Fruit fly (Drosophila melanogaster): ENCODE measurements around the gene Spindly.

Gene Spindly

DNA sequence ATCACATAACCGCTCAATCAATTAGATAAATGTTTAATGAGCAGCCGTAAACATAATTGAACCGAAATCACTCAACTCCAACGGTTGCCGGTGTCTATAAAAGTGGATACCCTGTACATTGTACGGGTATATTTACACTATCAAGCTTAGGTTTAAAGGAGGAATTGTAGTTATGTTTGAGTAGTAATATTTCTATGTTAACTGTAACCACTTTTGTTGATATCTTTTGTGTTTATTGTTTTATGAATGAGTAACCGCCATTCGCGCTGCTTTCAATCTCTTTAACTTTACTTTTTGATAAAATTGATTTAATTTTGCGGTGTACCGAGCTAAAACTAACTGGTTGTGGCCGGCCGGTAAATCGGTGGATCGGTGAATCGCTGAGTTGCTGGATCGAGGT is 48.1 kb downstream of the Spindly start:
- peak; percentile 80 for TF ChIP-seq Drgx (GFP tag; IDR thresholded peaks at IDR 0.05)
- no peak for TF ChIP-seq Sox102F (GFP tag; optimal IDR thresholded peaks at IDR 0.05)

DNA sequence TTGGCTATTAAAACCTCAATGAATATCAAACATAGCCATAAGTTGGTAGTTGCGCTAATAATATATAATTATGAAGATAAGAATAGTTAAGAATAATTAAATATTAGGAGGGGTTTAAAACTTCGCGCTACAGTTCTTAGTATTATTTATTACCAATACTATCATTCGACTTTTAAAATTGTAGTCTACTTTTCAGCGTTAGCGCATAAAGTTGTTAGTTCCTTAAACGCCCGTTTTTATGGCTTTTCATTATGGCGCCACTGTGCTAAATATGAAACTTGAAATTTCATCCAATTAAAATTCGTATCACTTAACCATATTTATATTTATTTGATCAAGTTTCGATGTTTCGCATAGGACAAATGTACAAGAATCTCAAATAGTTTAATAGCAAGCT is 49.7 kb downstream of the Spindly start:
- peak; percentile 1 for TF ChIP-seq CG17829 (tag; optimal IDR thresholded peaks at IDR 0.05)
- no peak for TF ChIP-seq Myb (GFP tag; optimal IDR thresholded peaks at IDR 0.05)
- TF ChIP-seq vvl (GFP tag; IDR thresholded peaks at IDR 0.05), result 0 out of 2 replicates have a peak, but pooled peaks have one; percentile 11
- TF ChIP-seq CG1603 (tag; optimal IDR thresholded peaks at IDR 0.05), result peak; percentile 2
- peak; percentile 82 for TF ChIP-seq CG10267 (tag; optimal IDR thresholded peaks at IDR 0.05)
- TF ChIP-seq kay (GFP tag; optimal IDR thresholded peaks at IDR 0.05), result no peak
- no peak for TF ChIP-seq sens (GFP tag)
- TF ChIP-seq CG2202 (tag; optimal IDR thresholded peaks at IDR 0.05), result peak; percentile 12
- peak; percentile 28 for TF ChIP-seq CG2712 (tag; optimal IDR thresholded peaks at IDR 0.05)
- TF ChIP-seq CG13123 (GFP tag; optimal IDR thresholded peaks at IDR 0.05), result no peak
- no peak for TF ChIP-seq CG18619 (GFP tag; optimal IDR thresholded peaks at IDR 0.05)
- no peak for TF ChIP-seq CG17802 (tag; optimal IDR thresholded peaks at IDR 0.05)
- TF ChIP-seq chinmo (GFP tag; IDR thresholded peaks at IDR 0.05; ENCODE audit: partially characterized antibody), result peak; percentile 14; the same call in 1 of the 4 replicates
- TF ChIP-seq E2f2 (GFP tag; IDR thresholded peaks at IDR 0.05), result peak; percentile 80
- TF ChIP-seq CG14710 (tag; optimal IDR thresholded peaks at IDR 0.05), result peak; percentile 19
- TF ChIP-seq trem (tag; optimal IDR thresholded peaks at IDR 0.05), result peak; percentile 35
- peak; percentile 14 for TF ChIP-seq CG10979 (tag; optimal IDR thresholded peaks at IDR 0.05)
- TF ChIP-seq CG13424 (tag; optimal IDR thresholded peaks at IDR 0.05), result no peak
- peak; percentile 1 for TF ChIP-seq CG4424 (GFP tag; optimal IDR thresholded peaks at IDR 0.05)
- peak; percentile 96 for TF ChIP-seq CTCF (GFP tag; optimal IDR thresholded peaks at IDR 0.05)
- peak; percentile 8 for TF ChIP-seq CG1233 (GFP tag; optimal IDR thresholded peaks at IDR 0.05)
- peak; percentile 18 for TF ChIP-seq zen (tag; optimal IDR thresholded peaks at IDR 0.05)
- peak; percentile 19 for TF ChIP-seq gem (tag; optimal IDR thresholded peaks at IDR 0.05)
- TF ChIP-seq cg (GFP tag; optimal IDR thresholded peaks at IDR 0.05), result peak; percentile 67
- TF ChIP-seq eve (GFP tag; optimal IDR thresholded peaks at IDR 0.05), result peak in 1 of 2 experiments; percentile 22
- no peak for TF ChIP-seq usp (GFP tag; optimal IDR thresholded peaks at IDR 0.05)
- TF ChIP-seq stwl (tag; optimal IDR thresholded peaks at IDR 0.05), result peak; percentile 49
- TF ChIP-seq Vsx1 (GFP tag; optimal IDR thresholded peaks at IDR 0.05), result peak; percentile 20
- peak; percentile 49 for TF ChIP-seq Dp (GFP tag; optimal IDR thresholded peaks at IDR 0.05)

DNA sequence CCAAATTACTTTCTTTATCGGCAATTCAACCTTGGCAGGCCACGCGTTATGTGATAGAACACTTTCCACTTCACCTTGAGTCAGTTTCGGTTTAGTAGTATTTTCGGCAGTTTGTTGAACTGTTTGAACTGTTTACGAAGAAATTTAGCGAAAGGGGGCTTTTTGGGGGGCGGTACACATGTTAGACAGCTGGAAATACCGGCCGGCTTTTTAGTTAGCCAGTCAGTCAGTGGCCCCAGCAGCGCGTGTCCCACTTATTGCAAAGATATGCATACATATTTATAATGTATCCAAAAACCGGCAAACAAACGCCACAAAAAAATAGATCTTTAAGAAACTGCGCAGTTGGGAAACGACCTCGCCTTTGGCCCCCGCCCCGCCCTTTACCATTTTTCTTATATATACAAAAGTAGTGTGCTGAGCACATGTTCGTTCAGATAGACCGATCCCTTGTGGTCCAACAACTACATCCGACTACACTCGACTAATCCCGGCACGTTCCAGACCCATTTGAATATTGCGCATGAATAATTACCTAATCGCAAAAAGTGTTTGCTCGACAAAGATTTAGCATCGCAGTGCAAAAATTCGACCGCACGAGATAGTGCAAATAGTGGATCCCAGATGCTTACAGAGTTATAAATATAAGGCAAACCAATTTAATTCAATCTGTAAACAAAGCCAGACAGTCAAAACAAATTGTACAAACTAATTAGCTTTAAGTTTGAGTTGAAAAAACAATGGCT is 50.2 kb downstream of the Spindly start:
- TF ChIP-seq pho (GFP tag; optimal IDR thresholded peaks at IDR 0.05), result no peak
- peak; percentile 18 for TF ChIP-seq mirr (GFP tag; optimal IDR thresholded peaks at IDR 0.05)
- peak; percentile 38 for TF ChIP-seq Ets65A (GFP tag)
- peak; percentile 69; the same call in 1 of the 3 replicates for TF ChIP-seq CG34422 (GFP tag; IDR thresholded peaks at IDR 0.05)
- peak; percentile 69; the same call in 1 of the 4 replicates for TF ChIP-seq chinmo (GFP tag; IDR thresholded peaks at IDR 0.05; ENCODE audit: partially characterized antibody)
- TF ChIP-seq Eip74EF (GFP tag; optimal IDR thresholded peaks at IDR 0.05), result no peak
- 0 out of 3 replicates have a peak, but pooled peaks have one; percentile 14 for TF ChIP-seq CG16813 (GFP tag; IDR thresholded peaks at IDR 0.05; ENCODE audit: partially characterized antibody)
- no peak for TF ChIP-seq CG3065 (GFP tag; optimal IDR thresholded peaks at IDR 0.05)
- 0 out of 2 replicates have a peak, but pooled peaks have one; percentile 14 for TF ChIP-seq NFAT (GFP tag; IDR thresholded peaks at IDR 0.05)
- TF ChIP-seq Fer2 (tag; optimal IDR thresholded peaks at IDR 0.05), result no peak
- TF ChIP-seq CG7987 (GFP tag; optimal IDR thresholded peaks at IDR 0.05), result peak; percentile 22
- peak; percentile 59 for TF ChIP-seq CG10543 (GFP tag; optimal IDR thresholded peaks at IDR 0.05)
- TF ChIP-seq HLH3B (GFP tag; IDR thresholded peaks at IDR 0.05), result no peak
- no peak for TF ChIP-seq Spps (tag; optimal IDR thresholded peaks at IDR 0.05)
- no peak for TF ChIP-seq CG8478 (optimal IDR thresholded peaks at IDR 0.05)
- TF ChIP-seq Awh (GFP tag; IDR thresholded peaks at IDR 0.05), result no peak
- TF ChIP-seq sug (tag; optimal IDR thresholded peaks at IDR 0.05), result peak; percentile 43
- TF ChIP-seq odd (GFP tag; optimal IDR thresholded peaks at IDR 0.05), result peak; percentile 2
- TF ChIP-seq CG9932 (GFP tag; IDR thresholded peaks at IDR 0.05), result 0 out of 2 replicates have a peak, but pooled peaks have one; percentile 3

All from whole organism, embryonic.